Fruit fly (Drosophila melanogaster): ENCODE measurements around the gene CtsK1.
A peak's percentile ranks its signal among the peaks of the same experiment; 100 is the strongest.

The CtsK1 gene

dm6 chr3L:13949440-13950066 lies 44.5 kb upstream of the CtsK1 start (continued):
- TF ChIP-seq Tbp (GFP tag; optimal IDR thresholded peaks at IDR 0.05) (no peak), CG7357 (GFP tag; IDR thresholded peaks at IDR 0.05) (0 out of 3 replicates have a peak, but pooled peaks have one; percentile 10), scrt (GFP tag; optimal IDR thresholded peaks at IDR 0.05) (no peak), pan (optimal IDR thresholded peaks at IDR 0.05) (no peak), pan (GFP tag; optimal IDR thresholded peaks at IDR 0.05 in 1 of 2, IDR thresholded peaks at IDR 0.05 in 1 of 2) (peak in 1 of 2 experiments; percentile 45), klu (GFP tag; IDR thresholded peaks at IDR 0.05) (no peak), gem (tag; optimal IDR thresholded peaks at IDR 0.05) (peak; percentile 11), dimm (GFP tag; IDR thresholded peaks at IDR 0.05) (no peak), nerfin-1 (tag; optimal IDR thresholded peaks at IDR 0.05) (no peak), CG13624 (GFP tag; optimal IDR thresholded peaks at IDR 0.05) (no peak), CG15479 (GFP tag; optimal IDR thresholded peaks at IDR 0.05) (peak; percentile 39), CG14965 (GFP tag; optimal IDR thresholded peaks at IDR 0.05; ENCODE audit: borderline replicate concordance) (no peak), CG8290 (GFP tag; optimal IDR thresholded peaks at IDR 0.05) (no peak), CG8290 (tag; optimal IDR thresholded peaks at IDR 0.05) (peak in 1 of 2 experiments; percentile 22), Rfx (GFP tag; IDR thresholded peaks at IDR 0.05) (0 out of 2 replicates have a peak, but pooled peaks have one; percentile 7), CG32532 (GFP tag; IDR thresholded peaks at IDR 0.05) (no peak), bbx (GFP tag; IDR thresholded peaks at IDR 0.05; ENCODE audit: partially characterized antibody) (no peak), nom (GFP tag; optimal IDR thresholded peaks at IDR 0.05) (no peak), CG12219 (GFP tag; optimal IDR thresholded peaks at IDR 0.05) (no peak), sisA (GFP tag; IDR thresholded peaks at IDR 0.05) (no peak), CG2889 (GFP tag; IDR thresholded peaks at IDR 0.05) (no peak), ken (GFP tag; IDR thresholded peaks at IDR 0.05) (no peak), CG11560 (tag; IDR thresholded peaks at IDR 0.05) (no peak), CG14050 (GFP tag; IDR thresholded peaks at IDR 0.05) (no peak), CG1603 (tag; optimal IDR thresholded peaks at IDR 0.05) (no peak), odd (GFP tag; optimal IDR thresholded peaks at IDR 0.05) (no peak), CG4328 (GFP tag; optimal IDR thresholded peaks at IDR 0.05) (no peak), BtbVII (GFP tag; optimal IDR thresholded peaks at IDR 0.05) (no peak), Ets97D (GFP tag; optimal IDR thresholded peaks at IDR 0.05) (no peak), CG1529 (GFP tag; optimal IDR thresholded peaks at IDR 0.05) (no peak), CG17361 (GFP tag; IDR thresholded peaks at IDR 0.05) (no peak), CG15073 (GFP tag; optimal IDR thresholded peaks at IDR 0.05) (no peak), CrebB (tag; optimal IDR thresholded peaks at IDR 0.05) (no peak), CG18619 (GFP tag; optimal IDR thresholded peaks at IDR 0.05) (no peak), ab (GFP tag; optimal IDR thresholded peaks at IDR 0.05) (no peak), CG15696 (tag; optimal IDR thresholded peaks at IDR 0.05) (no peak), her (GFP tag; optimal IDR thresholded peaks at IDR 0.05) (no peak), slp2 (GFP tag; optimal IDR thresholded peaks at IDR 0.05) (no peak), Sry-δ (GFP tag; optimal IDR thresholded peaks at IDR 0.05) (no peak), CG9876 (GFP tag; optimal IDR thresholded peaks at IDR 0.05) (no peak), ssp (GFP tag; IDR thresholded peaks at IDR 0.05) (no peak), CG12391 (tag; optimal IDR thresholded peaks at IDR 0.05) (no peak), dmrt99B (tag; optimal IDR thresholded peaks at IDR 0.05) (no peak), Atf6 (GFP tag; IDR thresholded peaks at IDR 0.05) (0 out of 2 replicates have a peak, but pooled peaks have one; percentile 25), eyg (GFP tag; optimal IDR thresholded peaks at IDR 0.05) (no peak), CG9932 (GFP tag; IDR thresholded peaks at IDR 0.05) (no peak), Gug (GFP tag; IDR thresholded peaks at IDR 0.05) (no peak), stc (GFP tag; IDR thresholded peaks at IDR 0.05) (peak; percentile 56; the same call in 1 of the 2 replicates), Oaz (GFP tag; IDR thresholded peaks at IDR 0.05) (no peak), Vsx1 (GFP tag; optimal IDR thresholded peaks at IDR 0.05) (no peak), CG31441 (GFP tag; IDR thresholded peaks at IDR 0.05) (no peak), ham (GFP tag; IDR thresholded peaks at IDR 0.05) (no peak)

Measured in whole organism, embryonic.